Worm (Caenorhabditis elegans) whole organism, L4 larva: ENCODE measurements around the gene C16D9.9.

ENCODE experiments used
- nhr-11 ChIP-seq: fragments of 150-350 bp; optimal IDR thresholded peaks from 2 replicates; lab custom pipeline; 2014; ENCODE audit warnings: missing biosample characterization, missing genetic modification characterization
- nhr-25 ChIP-seq: sonication (generic microtip); optimal IDR thresholded peaks from 2 replicates; lab custom pipeline; 2017; ENCODE audit warnings: missing genetic modification characterization, mild to moderate bottlenecking, missing compliant biosample characterization, antibody characterized with exemption, moderate library complexity, borderline replicate concordance; ENCODE audit not compliant: insufficient read depth

DNA sequence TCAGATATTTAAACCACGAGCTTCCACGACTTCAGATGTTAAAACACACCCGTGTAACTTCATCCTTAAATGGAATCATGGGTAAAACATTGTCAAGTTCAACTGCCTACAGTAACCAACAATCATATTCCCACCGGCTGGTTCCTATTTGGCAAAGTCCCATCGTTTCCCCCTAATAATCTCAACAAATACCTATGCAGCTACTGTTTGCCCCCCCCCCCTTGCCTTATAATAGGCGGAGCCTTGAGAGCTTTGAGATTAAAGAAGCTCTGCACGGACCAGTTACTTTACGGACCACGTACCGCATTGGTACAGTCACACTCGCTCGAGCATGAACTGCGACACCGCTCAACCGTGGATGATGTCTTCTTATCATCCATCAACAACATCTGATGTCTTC lies 39.4 kb upstream of the C16D9.9 start, which contains the start of gene pax-1:
- TF ChIP-seq nhr-11 (tag; lab: Kevin White, UChicago) (no peak), nhr-25 (tag; lab: Kevin White, UChicago) (no peak)
